Fruit fly (Drosophila melanogaster): Measurements from ENCODE around the gene CG31676.

- no peak for TF ChIP-seq gl (tag; optimal IDR thresholded peaks at IDR 0.05)
- no peak for TF ChIP-seq CG9948 (tag; optimal IDR thresholded peaks at IDR 0.05)
- TF ChIP-seq CG15710 (tag; optimal IDR thresholded peaks at IDR 0.05) = no peak
- no peak for TF ChIP-seq CG8159 (tag; optimal IDR thresholded peaks at IDR 0.05)
- no peak for TF ChIP-seq rn (GFP tag; IDR thresholded peaks at IDR 0.05)
- no peak for TF ChIP-seq CG8301 (tag; optimal IDR thresholded peaks at IDR 0.05)
- TF ChIP-seq CG34367 (tag; optimal IDR thresholded peaks at IDR 0.05) = no peak
- TF ChIP-seq CG13204 (GFP tag; optimal IDR thresholded peaks at IDR 0.05) = no peak
- TF ChIP-seq CG4496 (GFP tag; IDR thresholded peaks at IDR 0.05) = no peak
- no peak for TF ChIP-seq EcR (GFP tag; optimal IDR thresholded peaks at IDR 0.05)
- TF ChIP-seq CG17806 (tag; optimal IDR thresholded peaks at IDR 0.05) = no peak
- TF ChIP-seq CG32121 (GFP tag; IDR thresholded peaks at IDR 0.05) = no peak
- TF ChIP-seq CG12605 (GFP tag; IDR thresholded peaks at IDR 0.05) = no peak
- TF ChIP-seq Pif1B (GFP tag; optimal IDR thresholded peaks at IDR 0.05) = no peak
Observed at dm6 chr2L:20885889-20886507, 45.4 kb downstream of the CG31676 start.

Data from whole organism, pupa.